Worm (Caenorhabditis elegans): ENCODE measurements around the gene T01C8.3.

Gene T01C8.3

DNA sequence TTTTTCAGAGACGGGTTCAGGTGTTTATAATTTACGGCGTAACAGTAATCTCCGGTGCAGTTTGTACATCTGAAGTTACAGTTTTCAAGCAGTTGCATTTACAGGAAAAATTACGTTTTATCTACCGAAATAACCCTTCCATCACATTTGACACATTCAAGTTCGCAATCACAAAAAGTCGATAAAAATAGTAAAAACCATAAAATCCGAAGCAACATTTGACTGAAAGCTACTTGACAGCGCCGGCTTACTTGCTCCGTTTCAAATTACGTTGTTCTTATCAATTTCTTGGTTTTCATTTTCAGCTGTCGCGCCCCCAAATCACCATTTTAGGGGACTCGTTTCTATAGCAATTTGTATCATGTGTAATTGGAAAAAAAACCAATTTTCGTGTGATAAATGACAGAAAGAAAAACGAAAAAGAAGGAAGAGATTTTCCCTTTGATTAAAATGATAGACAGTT, at the start of gene T01C8.3:
T01C8.3 (minus strand) TSS at position 413 of the 463 bp plus-strand sequence.
- TF ChIP-seq ztf-4 (tag; optimal IDR thresholded peaks at IDR 0.05) = no peak
- TF ChIP-seq fkh-4 (tag; optimal IDR thresholded peaks at IDR 0.05; ENCODE audit: borderline replicate concordance) = no peak
- no peak for TF ChIP-seq sox-4 (tag; optimal IDR thresholded peaks at IDR 0.05)
- TF ChIP-seq hlh-17 (GFP tag; optimal IDR thresholded peaks at IDR 0.05; ENCODE audit: borderline replicate concordance) = no peak
- no peak for TF ChIP-seq mef-2 (tag; optimal IDR thresholded peaks at IDR 0.05)
- TF ChIP-seq blmp-1 (tag; optimal IDR thresholded peaks at IDR 0.05) = no peak
- TF ChIP-seq ztf-11 (tag; optimal IDR thresholded peaks at IDR 0.05) = no peak
- no peak for TF ChIP-seq tlp-1 (tag; optimal IDR thresholded peaks at IDR 0.05)
- no peak for TF ChIP-seq nhr-90 (tag; optimal IDR thresholded peaks at IDR 0.05; ENCODE audit: poor library complexity)
- no peak for TF ChIP-seq egl-13 (tag; optimal IDR thresholded peaks at IDR 0.05)
- TF ChIP-seq ces-1 (GFP tag; optimal IDR thresholded peaks at IDR 0.05) = no peak
- TF ChIP-seq lsy-2 (tag; optimal IDR thresholded peaks at IDR 0.05) = no peak
- TF ChIP-seq pqm-1 (tag; optimal IDR thresholded peaks at IDR 0.05) = no peak
- TF ChIP-seq dsc-1 (tag; optimal IDR thresholded peaks at IDR 0.05) = no peak
- no peak for TF ChIP-seq rnt-1 (tag; optimal IDR thresholded peaks at IDR 0.05)
- no peak for TF ChIP-seq mab-9 (GFP tag; IDR thresholded peaks at IDR 0.05)
- TF ChIP-seq lin-14 (GFP tag; optimal IDR thresholded peaks at IDR 0.05) = no peak
- no peak for TF ChIP-seq xbp-1 (tag; optimal IDR thresholded peaks at IDR 0.05)
- TF ChIP-seq aha-1 (tag; optimal IDR thresholded peaks at IDR 0.05) = no peak

ce11 chrX:16826500-16826899, 43.5 kb upstream of the T01C8.3 start:
- no peak for TF ChIP-seq efl-1 (optimal IDR thresholded peaks at IDR 0.05)
- no peak for TF ChIP-seq efl-1 (GFP tag; optimal IDR thresholded peaks at IDR 0.05 in 1 of 2)
- TF ChIP-seq irx-1 (tag; optimal IDR thresholded peaks at IDR 0.05) = no peak
- no peak for TF ChIP-seq ceh-88 (GFP tag; IDR thresholded peaks at IDR 0.05)
- TF ChIP-seq pax-3 (tag; optimal IDR thresholded peaks at IDR 0.05) = no peak
- TF ChIP-seq unc-86 (tag; optimal IDR thresholded peaks at IDR 0.05) = no peak
- no peak for TF ChIP-seq zag-1 (tag; optimal IDR thresholded peaks at IDR 0.05)
- TF ChIP-seq sup-37 (GFP tag; optimal IDR thresholded peaks at IDR 0.05) = no peak
- TF ChIP-seq nhr-85 (tag) = no peak
- no peak for TF ChIP-seq mab-9 (GFP tag; IDR thresholded peaks at IDR 0.05)

DNA sequence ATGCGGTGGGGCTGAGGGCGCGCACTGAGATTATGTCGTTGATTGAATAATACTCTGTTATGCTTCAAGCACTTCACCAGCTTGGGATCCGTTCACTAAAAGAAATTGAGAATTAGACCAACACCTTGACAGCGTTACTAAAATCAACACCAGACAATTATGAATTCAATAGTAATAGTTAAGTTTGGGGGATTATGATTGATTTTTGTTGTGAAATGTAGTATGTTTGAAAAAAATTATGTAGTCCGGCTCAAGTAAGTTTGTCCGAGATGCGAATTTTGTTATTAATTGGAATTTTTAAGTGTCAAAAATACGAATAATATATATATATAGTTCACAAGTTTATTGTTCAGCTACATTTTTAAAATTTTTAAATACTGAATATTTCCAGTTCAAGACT, 42.3 kb upstream of the T01C8.3 start, which contains the start of gene sto-5:
sto-5 (minus strand) TSS at position 101 of the 400 bp plus-strand sequence.
- TF ChIP-seq aly-2 (tag; optimal IDR thresholded peaks at IDR 0.05) = no peak
- TF ChIP-seq egl-27 (tag; optimal IDR thresholded peaks at IDR 0.05) = no peak
- TF ChIP-seq skn-1 (tag; optimal IDR thresholded peaks at IDR 0.05) = no peak

DNA sequence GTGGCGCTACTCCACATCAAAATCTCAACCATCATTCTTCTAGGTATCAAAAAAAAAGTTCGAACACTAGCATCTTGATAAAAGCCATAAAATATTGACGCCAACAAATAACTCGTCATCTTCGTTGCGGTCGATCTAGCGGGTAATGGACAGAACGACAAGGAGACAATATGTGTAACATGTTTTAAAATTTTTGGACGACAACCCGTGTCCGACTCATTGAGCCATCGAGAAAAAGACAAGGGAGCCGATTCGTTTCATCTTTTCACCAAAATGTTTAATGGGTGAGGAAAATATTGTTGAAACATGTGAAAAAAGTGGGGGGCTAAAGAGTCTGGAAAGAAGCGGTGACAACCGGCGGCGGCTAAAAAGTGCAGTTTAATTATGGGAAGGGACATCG, 38.5 kb upstream of the T01C8.3 start:
- no peak for TF ChIP-seq elt-2 (tag; optimal IDR thresholded peaks at IDR 0.05)
- no peak for TF ChIP-seq nhr-47 (tag; optimal IDR thresholded peaks at IDR 0.05)
- TF ChIP-seq nhr-90 (tag; optimal IDR thresholded peaks at IDR 0.05; ENCODE audit: poor library complexity) = no peak
- no peak for TF ChIP-seq skn-1 (tag; optimal IDR thresholded peaks at IDR 0.05)
- TF ChIP-seq nhr-77 (tag; optimal IDR thresholded peaks at IDR 0.05) = no peak
- no peak for TF ChIP-seq ama-1 (optimal IDR thresholded peaks at IDR 0.05)
- no peak for TF ChIP-seq tlp-1 (tag; optimal IDR thresholded peaks at IDR 0.05)
- TF ChIP-seq C16A3.4 (tag; optimal IDR thresholded peaks at IDR 0.05) = no peak
- no peak for TF ChIP-seq snu-23 (GFP tag; optimal IDR thresholded peaks at IDR 0.05)
- TF ChIP-seq nhr-71 (tag; optimal IDR thresholded peaks at IDR 0.05) = no peak
- TF ChIP-seq aly-2 (tag; optimal IDR thresholded peaks at IDR 0.05) = no peak
- TF ChIP-seq ets-5 (GFP tag; IDR thresholded peaks at IDR 0.05) = no peak
